Fruit fly (Drosophila melanogaster): Measurements from ENCODE around the gene kek5.
A peak's percentile ranks its signal among the peaks of the same experiment; 100 is the strongest.

kek5 gene

dm6 chrX:19352830-19353441, at the start of gene kek5 (continued):
- TF ChIP-seq fd96Cb (tag; optimal IDR thresholded peaks at IDR 0.05) = peak; percentile 3
- TF ChIP-seq aop (GFP tag; IDR thresholded peaks at IDR 0.05) = no peak
- TF ChIP-seq NC2β (GFP tag; optimal IDR thresholded peaks at IDR 0.05) = no peak
- TF ChIP-seq NFAT (GFP tag; IDR thresholded peaks at IDR 0.05) = no peak
- TF ChIP-seq Ada2b (GFP tag; IDR thresholded peaks at IDR 0.05) = no peak
- TF ChIP-seq fru (optimal IDR thresholded peaks at IDR 0.05) = no peak
- no peak for TF ChIP-seq schlank (tag; optimal IDR thresholded peaks at IDR 0.05)
- peak; percentile 9 for TF ChIP-seq CG3163 (GFP tag; optimal IDR thresholded peaks at IDR 0.05)
- TF ChIP-seq CG17568 (GFP tag; optimal IDR thresholded peaks at IDR 0.05) = no peak
- peak; percentile 17 for TF ChIP-seq CG18619 (GFP tag; optimal IDR thresholded peaks at IDR 0.05)
- TF ChIP-seq CG2120 (GFP tag; optimal IDR thresholded peaks at IDR 0.05) = peak; percentile 30
- TF ChIP-seq HLH3B (GFP tag; IDR thresholded peaks at IDR 0.05) = no peak
- TF ChIP-seq CG9215 (GFP tag; IDR thresholded peaks at IDR 0.05) = no peak
- no peak for TF ChIP-seq C15 (GFP tag; IDR thresholded peaks at IDR 0.05)
- TF ChIP-seq cwo (GFP tag; optimal IDR thresholded peaks at IDR 0.05) = peak; percentile 42
- peak; percentile 81 for TF ChIP-seq sens (GFP tag)
- TF ChIP-seq odd (GFP tag; optimal IDR thresholded peaks at IDR 0.05) = no peak
- TF ChIP-seq ab (GFP tag; optimal IDR thresholded peaks at IDR 0.05) = no peak
- TF ChIP-seq Awh (GFP tag; IDR thresholded peaks at IDR 0.05) = no peak
- no peak for TF ChIP-seq Chrac-16 (GFP tag; optimal IDR thresholded peaks at IDR 0.05)
- TF ChIP-seq CG3995 (GFP tag; optimal IDR thresholded peaks at IDR 0.05) = no peak
- no peak; the same call in 2 of the 3 replicates for TF ChIP-seq CG16813 (GFP tag; IDR thresholded peaks at IDR 0.05; ENCODE audit: partially characterized antibody)
- no peak for TF ChIP-seq CG10321 (GFP tag; IDR thresholded peaks at IDR 0.05)
- TF ChIP-seq CG14441 (GFP tag; IDR thresholded peaks at IDR 0.05) = peak; percentile 32; the same call in 1 of the 2 replicates
- TF ChIP-seq ash1 (GFP tag; optimal IDR thresholded peaks at IDR 0.05) = no peak
- no peak for TF ChIP-seq CG17802 (tag; optimal IDR thresholded peaks at IDR 0.05)
- TF ChIP-seq eyg (GFP tag; optimal IDR thresholded peaks at IDR 0.05) = no peak
- peak; percentile 14 for TF ChIP-seq Hr3 (GFP tag; optimal IDR thresholded peaks at IDR 0.05)
- peak; percentile 36 for TF ChIP-seq CG1602 (GFP tag; optimal IDR thresholded peaks at IDR 0.05)
- TF ChIP-seq Spps (tag; optimal IDR thresholded peaks at IDR 0.05) = no peak
- no peak for TF ChIP-seq Lim3 (GFP tag; IDR thresholded peaks at IDR 0.05)
- TF ChIP-seq tap (tag; optimal IDR thresholded peaks at IDR 0.05) = no peak
- no peak for TF ChIP-seq CG17829 (tag; optimal IDR thresholded peaks at IDR 0.05)
- TF ChIP-seq GATAe (GFP tag; conservative IDR thresholded peaks at IDR 0.05) = no peak
- TF ChIP-seq Rx (GFP tag; IDR thresholded peaks at IDR 0.05) = no peak
- TF ChIP-seq Ets65A (GFP tag) = no peak
- TF ChIP-seq cas (GFP tag; IDR thresholded peaks at IDR 0.05) = no peak
- no peak for TF ChIP-seq salm (tag; optimal IDR thresholded peaks at IDR 0.05)
- no peak for TF ChIP-seq br (optimal IDR thresholded peaks at IDR 0.05)
- TF ChIP-seq Atf3 (GFP tag; optimal IDR thresholded peaks at IDR 0.05) = no peak
- TF ChIP-seq nmo (GFP tag; optimal IDR thresholded peaks at IDR 0.05) = peak; percentile 12
- TF ChIP-seq nerfin-2 (GFP tag; IDR thresholded peaks at IDR 0.05; ENCODE audit: partially characterized antibody) = no peak
- no peak for TF ChIP-seq CG17912 (GFP tag; optimal IDR thresholded peaks at IDR 0.05)
- peak; percentile 21 for TF ChIP-seq CG18476 (GFP tag; optimal IDR thresholded peaks at IDR 0.05)
- no peak; the same call in 1 of the 2 replicates for TF ChIP-seq CG42726 (GFP tag; IDR thresholded peaks at IDR 0.05; ENCODE audit: partially characterized antibody)
- no peak for TF ChIP-seq sqz (GFP tag; optimal IDR thresholded peaks at IDR 0.05)
- peak in 1 of 3 experiments; percentile 21 for TF ChIP-seq lola (GFP tag; optimal IDR thresholded peaks at IDR 0.05)
- TF ChIP-seq phol (tag; optimal IDR thresholded peaks at IDR 0.05) = peak; percentile 54
- no peak for TF ChIP-seq CG4854 (GFP tag; optimal IDR thresholded peaks at IDR 0.05)
- peak; percentile 75 for TF ChIP-seq Deaf1 (tag; optimal IDR thresholded peaks at IDR 0.05)
- TF ChIP-seq CG4404 (GFP tag; IDR thresholded peaks at IDR 0.05) = no peak
- peak; percentile 76 for TF ChIP-seq CG15073 (GFP tag; optimal IDR thresholded peaks at IDR 0.05)

Data from whole organism, embryonic.